Worm (Caenorhabditis elegans): ENCODE results near the gene F59F5.5.

- no peak for TF ChIP-seq nhr-237 (tag; optimal IDR thresholded peaks at IDR 0.05)
- TF ChIP-seq nhr-23 (tag; optimal IDR thresholded peaks at IDR 0.05), result no peak
- no peak for TF ChIP-seq sem-4 (tag; optimal IDR thresholded peaks at IDR 0.05)
- no peak for TF ChIP-seq mdl-1 (tag; optimal IDR thresholded peaks at IDR 0.05)
These were observed 11.1 kb upstream of the F59F5.5 start for ce11 chrX:10534625-10535244.
